Fruit fly (Drosophila melanogaster) Kc167 (cell line): ENCODE measurements around the gene CG3587.

Experiments used
- Myc ChIP-seq: fragments of >200 bp; optimal IDR thresholded peaks from 2 replicates; lab custom pipeline; 2017; ENCODE audit warnings: missing external identifiers
- insv ChIP-seq: fragments of >200 bp; optimal IDR thresholded peaks from 3 replicates; lab custom pipeline; 2018; ENCODE audit warnings: missing external identifiers
- ttk ChIP-seq: sonication (Bioruptor generic); optimal IDR thresholded peaks from 2 replicates; lab custom pipeline; 2017; ENCODE audit warnings: missing external identifiers

- TF ChIP-seq insv (lab: Kevin White, UChicago): no peak
- TF ChIP-seq ttk (lab: Kevin White, UChicago): no peak
- TF ChIP-seq Myc: no peak
Measured at dm6 chrX:1988673-1989072, 48.6 kb downstream of the CG3587 start.
